Worm (Caenorhabditis elegans) whole organism, L4/young adult: ENCODE data around the gene basl-1.

ENCODE experiments used
- W03F9.2 ChIP-seq: fragments of 150-350 bp; optimal IDR thresholded peaks from 2 replicates; lab custom pipeline; 2014; ENCODE audit warnings: missing biosample characterization, missing genetic modification characterization
- dao-5 ChIP-seq: sonication (generic microtip); optimal IDR thresholded peaks from 2 replicates; lab custom pipeline; 2016; ENCODE audit warnings: missing genotype, missing genetic modification characterization, moderate library complexity, missing compliant biosample characterization
- him-1 ChIP-seq: sonication (generic microtip); optimal IDR thresholded peaks from 2 replicates; lab custom pipeline; 2016; ENCODE audit warnings: missing genotype, missing genetic modification reagents, missing genetic modification characterization, missing compliant biosample characterization

The basl-1 gene

DNA sequence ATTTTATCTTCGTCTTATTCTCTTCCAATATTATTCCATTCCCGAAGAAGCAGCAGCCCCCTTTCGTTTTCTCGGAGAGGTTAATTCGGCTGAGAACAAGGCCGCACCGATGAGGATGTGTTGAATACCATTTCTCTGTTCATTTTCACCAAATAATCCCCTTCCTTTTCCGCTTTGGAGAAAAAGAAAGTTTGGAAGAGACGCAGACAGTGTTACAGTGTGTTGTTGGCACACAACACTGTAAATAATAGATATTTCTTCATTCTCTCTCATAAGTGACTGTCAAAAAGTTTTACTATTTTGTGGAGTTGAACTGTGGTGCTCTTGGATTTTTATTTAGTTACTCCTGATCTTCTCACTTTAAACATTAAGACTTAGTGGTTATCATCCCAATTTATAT, 50.5 kb downstream of the basl-1 start:
- TF ChIP-seq him-1 (tag; lab: Kevin White, UChicago): no peak
- no peak for TF ChIP-seq dao-5

DNA sequence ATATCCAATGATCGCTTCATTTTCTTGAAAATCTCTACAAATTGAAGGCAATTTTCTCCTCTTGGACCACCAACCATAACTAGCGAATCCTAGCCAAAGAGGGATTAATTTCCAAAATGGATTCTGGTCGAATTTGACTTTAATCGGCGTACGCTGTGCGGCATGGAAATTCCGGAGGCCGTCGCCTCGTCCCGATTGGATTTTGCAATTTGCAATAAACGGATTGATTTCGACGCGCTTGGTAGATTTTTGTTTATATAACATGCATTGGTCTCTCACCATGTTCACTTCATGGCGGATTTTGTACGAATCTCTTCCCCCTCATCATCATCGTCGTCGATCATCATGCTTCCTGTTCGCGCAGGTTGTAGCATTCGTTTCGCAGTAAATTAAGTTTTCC, 51.0 kb downstream of the basl-1 start:
- TF ChIP-seq W03F9.2 (tag; lab: Kevin White, UChicago) (no peak), dao-5 (no peak), him-1 (tag; lab: Kevin White, UChicago) (no peak)
